Worm (Caenorhabditis elegans): ENCODE results near the gene T25B9.8.

The T25B9.8 gene

ce11 chrIV:10744475-10744874 is 23.5 kb downstream of the T25B9.8 start, which contains the start of gene T25B9.3:
Gene T25B9.3 (plus strand): TSS chrIV:10744775.
- TF ChIP-seq sem-4 (tag; optimal IDR thresholded peaks at IDR 0.05) (no peak), ZK546.5 (tag; optimal IDR thresholded peaks at IDR 0.05) (no peak), sma-9 (GFP tag; optimal IDR thresholded peaks at IDR 0.05) (no peak), sma-9 (tag; optimal IDR thresholded peaks at IDR 0.05) (no peak), ama-1 (optimal IDR thresholded peaks at IDR 0.05) (no peak), nhr-25 (tag; optimal IDR thresholded peaks at IDR 0.05) (no peak), ztf-11 (tag; optimal IDR thresholded peaks at IDR 0.05) (no peak), zag-1 (tag; optimal IDR thresholded peaks at IDR 0.05) (no peak), nhr-237 (tag; optimal IDR thresholded peaks at IDR 0.05) (no peak), alr-1 (tag; optimal IDR thresholded peaks at IDR 0.05) (no peak), elt-3 (tag; optimal IDR thresholded peaks at IDR 0.05) (no peak), C34F6.9 (tag; optimal IDR thresholded peaks at IDR 0.05) (no peak), unc-39 (tag; optimal IDR thresholded peaks at IDR 0.05) (no peak), nhr-6 (tag; optimal IDR thresholded peaks at IDR 0.05) (no peak), crh-2 (tag; optimal IDR thresholded peaks at IDR 0.05) (no peak)

- TF ChIP-seq blmp-1 (tag; optimal IDR thresholded peaks at IDR 0.05; ENCODE audit: insufficient read depth), result no peak
- no peak for TF ChIP-seq nhr-77 (tag; optimal IDR thresholded peaks at IDR 0.05)
- no peak for TF ChIP-seq lin-11 (tag; optimal IDR thresholded peaks at IDR 0.05)
Observed at ce11 chrIV:10738328-10738727, 29.7 kb downstream of the T25B9.8 start, which contains the start of gene ssp-34. Gene ssp-34 (minus strand): TSS chrIV:10738602.

ce11 chrIV:10737011-10737553 is 30.9 kb downstream of the T25B9.8 start, which contains the start of gene grl-21:
Gene grl-21 (plus strand): TSS chrIV:10737474.
- TF ChIP-seq elt-3 (tag; optimal IDR thresholded peaks at IDR 0.05) (no peak), mab-5 (tag; optimal IDR thresholded peaks at IDR 0.05) (no peak), lin-39 (tag; optimal IDR thresholded peaks at IDR 0.05) (no peak), nhr-25 (tag; optimal IDR thresholded peaks at IDR 0.05) (peak; percentile 76), lin-13 (GFP tag; optimal IDR thresholded peaks at IDR 0.05) (no peak), sma-3 (GFP tag; optimal IDR thresholded peaks at IDR 0.05) (no peak)

ce11 chrIV:10734527-10735436 is 33.2 kb downstream of the T25B9.8 start, which contains the start of the genes orc-5 and cyb-1:
Gene orc-5 (minus strand): TSS chrIV:10734588.
Gene cyb-1 (plus strand): TSS chrIV:10735216.
- TF ChIP-seq ZK546.5 (tag; optimal IDR thresholded peaks at IDR 0.05) (no peak), lsy-2 (tag; optimal IDR thresholded peaks at IDR 0.05) (peak in 1 of 2 experiments; percentile 89), alr-1 (tag; optimal IDR thresholded peaks at IDR 0.05) (no peak), sem-4 (tag; optimal IDR thresholded peaks at IDR 0.05) (peak; percentile 25), unc-62 (GFP tag; optimal IDR thresholded peaks at IDR 0.05) (no peak), lin-11 (tag; optimal IDR thresholded peaks at IDR 0.05) (peak; percentile 59), aly-2 (tag; optimal IDR thresholded peaks at IDR 0.05) (no peak), mab-5 (tag; optimal IDR thresholded peaks at IDR 0.05) (peak; percentile 59), nhr-6 (tag; optimal IDR thresholded peaks at IDR 0.05) (peak; percentile 72), crh-2 (tag; optimal IDR thresholded peaks at IDR 0.05) (peak; percentile 88), elt-3 (tag; optimal IDR thresholded peaks at IDR 0.05) (no peak), nhr-21 (tag; optimal IDR thresholded peaks at IDR 0.05) (peak; percentile 33), mdl-1 (tag; optimal IDR thresholded peaks at IDR 0.05) (peak in 1 of 2 experiments; percentile 19), ceh-16 (tag; optimal IDR thresholded peaks at IDR 0.05) (no peak), nhr-237 (tag; optimal IDR thresholded peaks at IDR 0.05) (no peak), peb-1 (tag; optimal IDR thresholded peaks at IDR 0.05) (no peak), fos-1 (tag; optimal IDR thresholded peaks at IDR 0.05) (peak; percentile 5), nhr-23 (tag; optimal IDR thresholded peaks at IDR 0.05) (no peak), sma-9 (GFP tag; optimal IDR thresholded peaks at IDR 0.05) (peak; percentile 78), sma-9 (tag; optimal IDR thresholded peaks at IDR 0.05) (no peak), nhr-25 (tag; optimal IDR thresholded peaks at IDR 0.05) (peak; percentile 67), nhr-11 (tag; optimal IDR thresholded peaks at IDR 0.05) (no peak), ceh-82 (tag; optimal IDR thresholded peaks at IDR 0.05) (peak; percentile 14), snpc-4 (tag; optimal IDR thresholded peaks at IDR 0.05) (peak; percentile 31), blmp-1 (tag; optimal IDR thresholded peaks at IDR 0.05; ENCODE audit: insufficient read depth) (peak; percentile 9), nhr-129 (tag; optimal IDR thresholded peaks at IDR 0.05) (peak; percentile 81), unc-55 (GFP tag; optimal IDR thresholded peaks at IDR 0.05) (peak; percentile 93), F13H6.1 (tag; optimal IDR thresholded peaks at IDR 0.05) (no peak), C34F6.9 (tag; optimal IDR thresholded peaks at IDR 0.05) (peak; percentile 77), elt-1 (tag; optimal IDR thresholded peaks at IDR 0.05) (no peak), nhr-10 (tag; optimal IDR thresholded peaks at IDR 0.05) (no peak), R02D3.7 (tag; optimal IDR thresholded peaks at IDR 0.05) (no peak), nhr-12 (tag; optimal IDR thresholded peaks at IDR 0.05) (no peak), gmeb-1 (tag; optimal IDR thresholded peaks at IDR 0.05) (peak; percentile 98), skn-1 (tag; optimal IDR thresholded peaks at IDR 0.05) (no peak), dmd-4 (tag; optimal IDR thresholded peaks at IDR 0.05) (no peak), ama-1 (optimal IDR thresholded peaks at IDR 0.05) (no peak)
